Worm (Caenorhabditis elegans) whole organism, mixed stage, embryonic: Measurements from ENCODE around the gene C01G6.3.

Experiments
- M03D4.4 ChIP-seq: sonication (generic microtip); optimal IDR thresholded peaks from 2 replicates; lab custom pipeline; 2017; ENCODE audit warnings: mild to moderate bottlenecking, missing genetic modification characterization, missing compliant biosample characterization
- bed-3 ChIP-seq: fragments of 200-800 bp; sonication (Bioruptor generic); optimal IDR thresholded peaks from 3 replicates; lab custom pipeline; 2018; ENCODE audit warnings: mild to moderate bottlenecking, missing genetic modification characterization, moderate library complexity, missing compliant biosample characterization
- blmp-1 ChIP-seq: fragments of 150-350 bp; optimal IDR thresholded peaks from 2 replicates; lab custom pipeline; 2014; ENCODE audit warnings: missing biosample characterization, missing genetic modification characterization
- ceh-39 ChIP-seq: fragments of 150-350 bp; optimal IDR thresholded peaks from 2 replicates; lab custom pipeline; 2014; ENCODE audit warnings: missing biosample characterization, missing genetic modification characterization
- ceh-43 ChIP-seq: fragments of 200-800 bp; sonication (Bioruptor generic); optimal IDR thresholded peaks from 2 replicates; lab custom pipeline; 2018; ENCODE audit warnings: mild to moderate bottlenecking, missing genetic modification characterization, moderate library complexity, missing compliant biosample characterization
- ceh-83 ChIP-seq: fragments of 200-800 bp; sonication (Bioruptor generic); optimal IDR thresholded peaks from 2 replicates; lab custom pipeline; 2018; ENCODE audit warnings: mild to moderate bottlenecking, missing genetic modification characterization, missing compliant biosample characterization
- ces-1 ChIP-seq: fragments of 150-350 bp; optimal IDR thresholded peaks from 2 replicates; lab custom pipeline; 2014; ENCODE audit warnings: missing biosample characterization, missing genetic modification reagents, missing genetic modification characterization
- cnd-1 ChIP-seq: fragments of 200-800 bp; sonication (Bioruptor generic); optimal IDR thresholded peaks from 2 replicates; lab custom pipeline; 2018; ENCODE audit warnings: mild to moderate bottlenecking, missing genetic modification characterization, missing compliant biosample characterization
- drap-1 ChIP-seq: fragments of 200-800 bp; sonication (Bioruptor generic); optimal IDR thresholded peaks from 3 replicates; lab custom pipeline; 2018; ENCODE audit warnings: mild to moderate bottlenecking, missing genetic modification characterization, missing compliant biosample characterization
- elt-1 ChIP-seq: sonication (generic microtip); optimal IDR thresholded peaks from 2 replicates; lab custom pipeline; 2017; ENCODE audit warnings: missing genetic modification characterization, mild to moderate bottlenecking, missing compliant biosample characterization, antibody characterized with exemption, moderate library complexity, borderline replicate concordance; ENCODE audit not compliant: insufficient read depth
- elt-3 ChIP-seq: fragments of 150-350 bp; optimal IDR thresholded peaks from 2 replicates; lab custom pipeline; 2014; ENCODE audit warnings: missing biosample characterization, missing genetic modification characterization
- flh-1 ChIP-seq: fragments of 200-800 bp; sonication (Bioruptor generic); optimal IDR thresholded peaks from 2 replicates; lab custom pipeline; 2018; ENCODE audit warnings: mild to moderate bottlenecking, missing genetic modification characterization, moderate library complexity, missing compliant biosample characterization
- ham-2 ChIP-seq: fragments of 200-800 bp; sonication (Bioruptor generic); optimal IDR thresholded peaks from 2 replicates; lab custom pipeline; 2018; ENCODE audit warnings: mild to moderate bottlenecking, missing genetic modification characterization, missing compliant biosample characterization
- hlh-1 ChIP-seq: fragments of 150-350 bp; optimal IDR thresholded peaks from 2 replicates; lab custom pipeline; 2014; ENCODE audit warnings: missing biosample characterization, missing genetic modification reagents, missing genetic modification characterization
- lin-13 ChIP-seq: fragments of 150-350 bp; optimal IDR thresholded peaks from 2 replicates; lab custom pipeline; 2014; ENCODE audit warnings: missing biosample characterization, missing genetic modification characterization
- lin-32 ChIP-seq: fragments of 200-800 bp; sonication (Bioruptor generic); optimal IDR thresholded peaks from 2 replicates; lab custom pipeline; 2018; ENCODE audit warnings: mild to moderate bottlenecking, missing genetic modification characterization, missing compliant biosample characterization
- lsy-2 ChIP-seq: fragments of 150-350 bp; optimal IDR thresholded peaks from 2 replicates; lab custom pipeline; 2014; ENCODE audit warnings: missing biosample characterization, missing genetic modification characterization
- mab-5 ChIP-seq: fragments of 150-350 bp; optimal IDR thresholded peaks from 2 replicates; lab custom pipeline; 2014; ENCODE audit warnings: missing biosample characterization, missing genetic modification characterization
- mep-1 ChIP-seq: fragments of 150-350 bp; optimal IDR thresholded peaks from 2 replicates; lab custom pipeline; 2017; ENCODE audit warnings: missing biosample characterization, missing genetic modification reagents, missing genetic modification characterization, inconsistent platforms
- mls-2 ChIP-seq: sonication (generic microtip); optimal IDR thresholded peaks from 2 replicates; lab custom pipeline; 2016; ENCODE audit warnings: mild to moderate bottlenecking, missing genetic modification characterization, moderate library complexity, missing compliant biosample characterization
- nhr-2 ChIP-seq: fragments of 150-350 bp; optimal IDR thresholded peaks from 2 replicates; lab custom pipeline; 2014; ENCODE audit warnings: missing biosample characterization, missing genetic modification characterization
- nhr-237 ChIP-seq: fragments of 150-350 bp; optimal IDR thresholded peaks from 2 replicates; lab custom pipeline; 2014; ENCODE audit warnings: missing biosample characterization, missing genetic modification characterization
- nhr-28 ChIP-seq: fragments of 150-350 bp; optimal IDR thresholded peaks from 2 replicates; lab custom pipeline; 2014; ENCODE audit warnings: missing biosample characterization, missing genetic modification characterization
- pha-4 ChIP-seq: fragments of 150-350 bp; optimal IDR thresholded peaks from 2 replicates; lab custom pipeline; 2018; ENCODE audit warnings: missing biosample characterization, missing genetic modification reagents, missing genetic modification characterization
- sem-2 ChIP-seq: fragments of 200-800 bp; sonication (Bioruptor generic); optimal IDR thresholded peaks from 2 replicates; lab custom pipeline; 2018; ENCODE audit warnings: mild to moderate bottlenecking, missing genetic modification characterization, missing compliant biosample characterization
- snpc-4 ChIP-seq: fragments of 150-350 bp; optimal IDR thresholded peaks from 2 replicates; lab custom pipeline; 2014; ENCODE audit warnings: missing biosample characterization, missing genetic modification characterization
- sptf-1 ChIP-seq: sonication (generic microtip); optimal IDR thresholded peaks from 2 replicates; lab custom pipeline; 2017; ENCODE audit warnings: mild to moderate bottlenecking, missing genetic modification characterization, moderate library complexity, missing compliant biosample characterization
- tbx-8 ChIP-seq: fragments of 200-800 bp; sonication (Bioruptor generic); optimal IDR thresholded peaks from 2 replicates; lab custom pipeline; 2018; ENCODE audit warnings: mild to moderate bottlenecking, missing genetic modification characterization, moderate library complexity, missing compliant biosample characterization
- unc-120 ChIP-seq: sonication (generic microtip); optimal IDR thresholded peaks from 2 replicates; lab custom pipeline; 2017; ENCODE audit warnings: missing genetic modification characterization, missing compliant biosample characterization; ENCODE audit not compliant: poor library complexity, severe bottlenecking
- unc-39 ChIP-seq: fragments of 150-350 bp; optimal IDR thresholded peaks from 2 replicates; lab custom pipeline; 2014; ENCODE audit warnings: missing biosample characterization, missing genetic modification characterization
- unc-62 ChIP-seq: fragments of 150-350 bp; optimal IDR thresholded peaks from 2 replicates; lab custom pipeline; 2014; ENCODE audit warnings: missing biosample characterization, missing genetic modification reagents, missing genetic modification characterization
- ztf-11 ChIP-seq: fragments of 150-350 bp; optimal IDR thresholded peaks from 2 replicates; lab custom pipeline; 2014; ENCODE audit warnings: missing biosample characterization, missing genetic modification characterization

The C01G6.3 gene

DNA sequence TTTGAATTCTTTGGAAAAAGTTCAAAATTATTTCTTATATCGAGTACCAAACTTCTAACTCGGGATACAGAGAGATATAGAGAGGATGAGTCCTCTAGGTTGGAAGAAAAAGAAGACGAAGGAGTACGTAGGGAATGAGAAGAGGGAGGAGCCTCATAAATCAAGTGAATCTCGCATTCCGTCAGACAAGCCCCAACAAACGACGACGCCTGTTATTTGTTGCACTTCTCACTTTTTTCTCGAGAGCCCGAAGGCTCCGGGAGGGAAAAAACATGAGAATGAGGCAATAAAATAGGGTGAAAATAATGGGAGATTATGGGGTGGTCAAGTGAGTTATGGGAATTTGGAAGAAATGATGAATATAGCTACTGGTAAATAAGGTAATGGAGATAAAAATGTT is 30.0 kb downstream of the C01G6.3 start:
- TF ChIP-seq hlh-1 (tag; lab: Kevin White, UChicago) (peak; percentile 31), lin-32 (GFP tag; lab: Kevin White, UChicago) (no peak), unc-120 (tag; lab: Kevin White, UChicago) (peak; percentile 10), flh-1 (no peak), blmp-1 (no peak), unc-62 (peak; percentile 53), mab-5 (tag; lab: Kevin White, UChicago) (peak; percentile 88)

DNA sequence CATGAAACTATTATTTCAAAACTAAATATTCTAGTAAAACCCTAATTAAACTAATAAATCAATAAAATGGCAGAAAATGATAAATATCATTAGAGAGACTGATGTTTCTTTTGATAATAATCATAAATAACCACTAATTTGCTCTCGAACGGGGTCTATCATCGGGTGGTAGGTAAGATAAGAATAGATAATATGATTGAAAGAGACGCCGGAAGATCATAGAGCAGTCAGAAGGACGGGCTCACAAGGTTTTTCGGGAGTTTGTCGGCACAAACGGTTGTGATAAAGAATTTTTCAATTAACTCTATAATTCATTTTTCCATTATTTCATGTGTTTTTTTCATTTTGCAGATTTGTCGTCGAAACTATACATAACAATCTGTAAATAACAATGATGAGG is 31.4 kb downstream of the C01G6.3 start:
- TF ChIP-seq elt-1 (tag; lab: Kevin White, UChicago) (peak; percentile 22), ztf-11 (tag; lab: Kevin White, UChicago) (no peak), ces-1 (no peak), nhr-2 (peak; percentile 28)

ce11 chrII:9303545-9303944 is 33.9 kb downstream of the C01G6.3 start:
- no peak for TF ChIP-seq drap-1 (GFP tag; lab: Kevin White, UChicago)
- no peak for TF ChIP-seq ztf-11 (tag; lab: Kevin White, UChicago)
- peak; percentile 8 for TF ChIP-seq ces-1

ce11 chrII:9304849-9305248 is 35.2 kb downstream of the C01G6.3 start:
- TF ChIP-seq cnd-1 (tag; lab: Kevin White, UChicago) (peak; percentile 20), mls-2 (tag; lab: Kevin White, UChicago) (peak; percentile 34), tbx-8 (GFP tag; lab: Kevin White, UChicago) (no peak), unc-120 (tag; lab: Kevin White, UChicago) (no peak), lin-13 (tag; lab: Kevin White, UChicago) (no peak), unc-62 (no peak), hlh-1 (tag; lab: Kevin White, UChicago) (peak; percentile 26), elt-3 (tag; lab: Kevin White, UChicago) (no peak), sptf-1 (tag; lab: Kevin White, UChicago) (no peak), flh-1 (no peak), ham-2 (no peak), lin-32 (GFP tag; lab: Kevin White, UChicago) (no peak), drap-1 (GFP tag; lab: Kevin White, UChicago) (no peak), ceh-43 (GFP tag; lab: Kevin White, UChicago) (no peak), blmp-1 (no peak), sem-2 (GFP tag; lab: Kevin White, UChicago) (no peak), M03D4.4 (tag; lab: Kevin White, UChicago) (no peak), unc-39 (tag; lab: Kevin White, UChicago) (no peak), ztf-11 (tag; lab: Kevin White, UChicago) (no peak), nhr-2 (no peak), nhr-28 (tag; lab: Kevin White, UChicago) (no peak), nhr-237 (tag; lab: Kevin White, UChicago) (no peak), elt-1 (tag; lab: Kevin White, UChicago) (no peak), lsy-2 (tag; lab: Kevin White, UChicago) (no peak), ces-1 (peak; percentile 94), pha-4 (tag; lab: Kevin White, UChicago) (no peak), ceh-39 (no peak), mep-1 (no peak), ceh-83 (GFP tag; lab: Kevin White, UChicago) (no peak), snpc-4 (tag; lab: Kevin White, UChicago) (no peak), bed-3 (GFP tag; lab: Kevin White, UChicago) (no peak)

DNA sequence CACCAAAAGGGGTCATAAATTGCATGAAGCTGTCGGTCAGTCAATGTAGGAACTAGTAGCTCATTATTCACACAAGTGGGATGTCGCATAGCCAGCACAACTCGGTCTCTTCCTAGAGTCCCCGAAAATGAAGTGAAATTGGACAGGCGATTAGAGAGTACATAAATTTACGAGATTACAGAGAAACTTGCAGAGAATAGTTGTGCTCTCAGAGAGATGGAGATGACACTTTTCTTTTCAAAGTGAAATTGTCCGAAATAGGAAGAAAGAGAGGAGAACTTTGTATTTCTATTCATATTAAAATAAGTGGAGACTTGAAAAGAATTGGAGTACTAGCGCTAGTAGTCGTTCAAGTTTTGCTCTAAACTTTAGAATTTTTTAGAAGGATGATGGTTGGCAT is 35.9 kb downstream of the C01G6.3 start:
- TF ChIP-seq tbx-8 (GFP tag; lab: Kevin White, UChicago) = no peak
- peak; percentile 85 for TF ChIP-seq ces-1
- peak; percentile 30 for TF ChIP-seq unc-62
- no peak for TF ChIP-seq nhr-2
